Worm (Caenorhabditis elegans) whole organism, early embryonic: ENCODE measurements around the gene ZK488.6.

ENCODE experiments used
- aly-1 ChIP-seq: sonication (generic microtip); optimal IDR thresholded peaks from 2 replicates; lab custom pipeline; 2016; ENCODE audit warnings: missing genetic modification characterization, missing compliant biosample characterization
- ama-1 ChIP-seq: fragments of 150-350 bp; optimal IDR thresholded peaks from 2 replicates; lab custom pipeline; 2014
- ceh-13 ChIP-seq: fragments of 200-800 bp; sonication (Bioruptor generic); optimal IDR thresholded peaks from 2 replicates; lab custom pipeline; 2018; ENCODE audit warnings: mild to moderate bottlenecking, missing genetic modification characterization, missing compliant biosample characterization
- flt-1 ChIP-seq: fragments of 200-800 bp; sonication (Bioruptor generic); IDR thresholded peaks from 2 replicates; pipeline ENCODE4 v1.3.6; 2022; ENCODE audit warnings: missing genetic modification characterization, missing compliant biosample characterization
- hmg-4 ChIP-seq: fragments of 200-800 bp; sonication (Bioruptor generic); optimal IDR thresholded peaks from 2 replicates; lab custom pipeline; 2018; ENCODE audit warnings: mild to moderate bottlenecking, missing genetic modification characterization, missing compliant biosample characterization
- tbx-37 ChIP-seq: fragments of 200-800 bp; sonication (Bioruptor generic); conservative IDR thresholded peaks from 2 replicates; pipeline ENCODE4 v1.3.6; 2022; ENCODE audit warnings: missing genetic modification reagents, missing genetic modification characterization, missing compliant biosample characterization

DNA sequence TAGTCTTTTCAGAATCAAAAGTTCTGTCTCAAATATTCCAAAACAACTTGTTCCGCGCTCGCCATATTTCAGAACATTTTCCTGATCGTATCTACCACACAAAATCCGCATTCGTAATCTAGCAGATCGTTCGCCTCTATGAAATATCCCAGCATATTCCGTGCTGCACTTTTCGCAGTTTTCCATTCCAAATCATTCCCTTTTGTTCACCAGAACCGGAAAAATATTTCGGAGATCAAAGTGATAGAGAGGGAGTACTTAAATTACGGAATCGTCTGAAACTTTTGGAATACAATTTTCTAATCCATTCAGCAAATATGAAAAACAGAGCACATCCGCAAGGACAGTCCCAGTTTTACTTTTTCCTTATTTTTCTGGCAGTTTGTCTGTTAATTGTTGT, 2.5 kb upstream of the ZK488.6 start, which contains the start of gene K06H6.1:
- TF ChIP-seq aly-1 (tag; lab: Kevin White, UChicago) (no peak), ceh-13 (GFP tag; lab: Kevin White, UChicago) (no peak), ama-1 (lab: Kevin White, UChicago) (no peak), tbx-37 (GFP tag; lab: Robert Waterston, UW) (no peak), hmg-4 (no peak), flt-1 (no peak)
